Fruit fly (Drosophila melanogaster) whole organism, prepupa: Measurements from ENCODE around the gene CG42238.

Experiments used
- CG10631 ChIP-seq: fragments of 200-800 bp; sonication (Bioruptor generic); optimal IDR thresholded peaks from 2 replicates; lab custom pipeline; 2016; ENCODE audit warnings: missing biosample characterization, missing genetic modification characterization
- CG10669 ChIP-seq: fragments of 200-800 bp; sonication (Bioruptor generic); optimal IDR thresholded peaks from 3 replicates; lab custom pipeline; 2018; ENCODE audit warnings: missing biosample characterization, mild to moderate bottlenecking, missing genetic modification characterization, moderate library complexity
- CG11294 ChIP-seq: fragments of 200-800 bp; sonication (Bioruptor generic); IDR thresholded peaks from 2 replicates; pipeline ENCODE4 v1.3.6; 2022; ENCODE audit warnings: missing biosample characterization, missing genetic modification characterization
- CG11762 ChIP-seq: fragments of 200-800 bp; sonication (Bioruptor generic); optimal IDR thresholded peaks from 3 replicates; lab custom pipeline; 2016; ENCODE audit warnings: missing biosample characterization, missing genetic modification characterization; ENCODE audit not compliant: insufficient read depth
- CG1621 ChIP-seq: fragments of 200-800 bp; sonication (Bioruptor generic); optimal IDR thresholded peaks from 3 replicates; lab custom pipeline; 2018; ENCODE audit warnings: missing biosample characterization, mild to moderate bottlenecking, missing genetic modification characterization
- CG3032 ChIP-seq: fragments of 200-800 bp; optimal IDR thresholded peaks from 2 replicates; lab custom pipeline; 2019; ENCODE audit warnings: missing biosample characterization, mild to moderate bottlenecking, missing genetic modification characterization, moderate library complexity
- CG31627 ChIP-seq: fragments of 200-800 bp; sonication (Bioruptor generic); optimal IDR thresholded peaks from 3 replicates; lab custom pipeline; 2016; ENCODE audit warnings: missing biosample characterization, missing genetic modification characterization
- CG32006 ChIP-seq: fragments of 200-800 bp; sonication (Bioruptor generic); optimal IDR thresholded peaks from 3 replicates; lab custom pipeline; 2017; ENCODE audit warnings: missing biosample characterization, mild to moderate bottlenecking, missing genetic modification characterization
- CG3919 ChIP-seq: fragments of 200-800 bp; sonication (Bioruptor generic); optimal IDR thresholded peaks from 3 replicates; lab custom pipeline; 2016; ENCODE audit warnings: missing biosample characterization, missing genetic modification characterization
- CG4318 ChIP-seq: fragments of 200-800 bp; sonication (Bioruptor generic); optimal IDR thresholded peaks from 3 replicates; lab custom pipeline; 2017; ENCODE audit warnings: missing biosample characterization, mild to moderate bottlenecking, missing genetic modification characterization
- CG6163 ChIP-seq: fragments of 200-800 bp; sonication (Bioruptor generic); IDR thresholded peaks from 3 replicates; pipeline ENCODE4 v1.3.6; 2022; ENCODE audit warnings: missing biosample characterization, missing genetic modification characterization
- CG6276 ChIP-seq: fragments of 200-800 bp; sonication (Bioruptor generic); optimal IDR thresholded peaks from 2 replicates; lab custom pipeline; 2017; ENCODE audit warnings: missing biosample characterization, mild to moderate bottlenecking, missing genetic modification characterization
- CG6792 ChIP-seq: fragments of 200-800 bp; sonication (Bioruptor generic); optimal IDR thresholded peaks from 3 replicates; lab custom pipeline; 2016; ENCODE audit warnings: missing biosample characterization, missing genetic modification characterization
- CG6808 ChIP-seq: fragments of 200-800 bp; sonication (Bioruptor generic); optimal IDR thresholded peaks from 3 replicates; lab custom pipeline; 2017; ENCODE audit warnings: missing biosample characterization, missing genetic modification characterization, mild to moderate bottlenecking, moderate library complexity, missing genetic modification reagents
- CG6854 ChIP-seq: fragments of 200-800 bp; sonication (Bioruptor generic); optimal IDR thresholded peaks from 2 replicates; lab custom pipeline; 2017; ENCODE audit warnings: missing biosample characterization, mild to moderate bottlenecking, missing genetic modification characterization
- CG7368 ChIP-seq: fragments of 200-800 bp; sonication (Bioruptor generic); optimal IDR thresholded peaks from 3 replicates; lab custom pipeline; 2016; ENCODE audit warnings: missing biosample characterization, missing genetic modification characterization
- CG8119 ChIP-seq: fragments of 200-800 bp; sonication (Bioruptor generic); IDR thresholded peaks from 3 replicates; pipeline ENCODE4 v1.3.6; 2022; ENCODE audit warnings: missing biosample characterization, missing genetic modification characterization
- CG8632 ChIP-seq: fragments of 200-800 bp; sonication (Bioruptor generic); optimal IDR thresholded peaks from 3 replicates; lab custom pipeline; 2016; ENCODE audit warnings: missing biosample characterization, missing genetic modification characterization
- Eip78C ChIP-seq: fragments of 200-800 bp; sonication (Bioruptor generic); peaks from one replicate; lab custom pipeline; 2016; ENCODE audit warnings: missing biosample characterization, missing genetic modification characterization
- Ets21C ChIP-seq: fragments of 200-800 bp; sonication (Bioruptor generic); optimal IDR thresholded peaks from 3 replicates; lab custom pipeline; 2016; ENCODE audit warnings: missing biosample characterization, missing genetic modification characterization
- Ets96B ChIP-seq: fragments of 200-800 bp; optimal IDR thresholded peaks from 2 replicates; lab custom pipeline; 2019; ENCODE audit warnings: missing biosample characterization, mild to moderate bottlenecking, missing genetic modification characterization, moderate library complexity
- Hr38 ChIP-seq: sonication (Bioruptor generic); optimal IDR thresholded peaks from 2 replicates; lab custom pipeline; 2016; ENCODE audit warnings: missing biosample characterization, missing genetic modification characterization
- Lpt ChIP-seq: fragments of 200-800 bp; sonication (Bioruptor generic); optimal IDR thresholded peaks from 3 replicates; lab custom pipeline; 2016; ENCODE audit warnings: missing biosample characterization, missing genetic modification characterization
- Met ChIP-seq: fragments of 200-800 bp; sonication (Bioruptor generic); optimal IDR thresholded peaks from 3 replicates; lab custom pipeline; 2016; ENCODE audit warnings: missing biosample characterization, missing genetic modification characterization
- OdsH ChIP-seq: fragments of 200-800 bp; sonication (Bioruptor generic); optimal IDR thresholded peaks from 3 replicates; lab custom pipeline; 2016; ENCODE audit warnings: missing biosample characterization, missing genetic modification characterization
- Smox ChIP-seq: fragments of 200-800 bp; sonication (Bioruptor generic); optimal IDR thresholded peaks from 3 replicates; lab custom pipeline; 2016; ENCODE audit warnings: missing biosample characterization, missing genetic modification characterization
- Sox102F ChIP-seq: fragments of 200-800 bp; sonication (Bioruptor generic); optimal IDR thresholded peaks from 2 replicates; lab custom pipeline; 2016; ENCODE audit warnings: missing biosample characterization, mild to moderate bottlenecking, missing genetic modification characterization
- Sox14 ChIP-seq: fragments of 200-800 bp; sonication (Bioruptor generic); optimal IDR thresholded peaks from 3 replicates; lab custom pipeline; 2016; ENCODE audit warnings: missing biosample characterization, missing genetic modification characterization
- Sox15 ChIP-seq: fragments of 200-800 bp; sonication (Bioruptor generic); optimal IDR thresholded peaks from 3 replicates; lab custom pipeline; 2016; ENCODE audit warnings: missing biosample characterization, missing genetic modification characterization
- achi ChIP-seq: fragments of 200-800 bp; sonication (Bioruptor generic); optimal IDR thresholded peaks from 3 replicates; lab custom pipeline; 2016; ENCODE audit warnings: missing biosample characterization, missing genetic modification characterization
- cyc ChIP-seq: fragments of 200-800 bp; sonication (Bioruptor generic); optimal IDR thresholded peaks from 3 replicates; lab custom pipeline; 2016; ENCODE audit warnings: missing biosample characterization, missing genetic modification characterization
- dac ChIP-seq: fragments of 200-800 bp; sonication (Bioruptor generic); optimal IDR thresholded peaks from 2 replicates; lab custom pipeline; 2017; ENCODE audit warnings: missing biosample characterization, mild to moderate bottlenecking, missing genetic modification characterization
- dsx ChIP-seq: fragments of 200-800 bp; optimal IDR thresholded peaks from 3 replicates; lab custom pipeline; 2019; ENCODE audit warnings: missing biosample characterization, mild to moderate bottlenecking, missing genetic modification characterization, moderate library complexity; ENCODE audit not compliant: poor library complexity, severe bottlenecking
- esn ChIP-seq: fragments of 200-800 bp; sonication (Bioruptor generic); optimal IDR thresholded peaks from 2 replicates; lab custom pipeline; 2016; ENCODE audit warnings: missing biosample characterization, mild to moderate bottlenecking, missing genetic modification characterization, moderate library complexity
- fd59A ChIP-seq: fragments of 200-800 bp; sonication (Bioruptor generic); optimal IDR thresholded peaks from 2 replicates; lab custom pipeline; 2017; ENCODE audit warnings: missing biosample characterization, mild to moderate bottlenecking, missing genetic modification characterization, missing genetic modification reagents
- fd85E ChIP-seq: fragments of 200-800 bp; sonication (Bioruptor generic); optimal IDR thresholded peaks from 3 replicates; lab custom pipeline; 2016; ENCODE audit warnings: missing biosample characterization, missing genetic modification characterization
- fkh ChIP-seq: fragments of 200-800 bp; sonication (Bioruptor generic); optimal IDR thresholded peaks from 3 replicates; lab custom pipeline; 2017; ENCODE audit warnings: missing biosample characterization, mild to moderate bottlenecking, missing genetic modification characterization, moderate library complexity
- pdm3 ChIP-seq: fragments of 200-800 bp; sonication (Bioruptor generic); optimal IDR thresholded peaks from 3 replicates; lab custom pipeline; 2016; ENCODE audit warnings: missing biosample characterization, missing genetic modification characterization
- salr ChIP-seq, 2 experiments: fragments of 200-800 bp; sonication (Bioruptor generic); optimal IDR thresholded peaks; 3 replicates each; lab custom pipeline; 2016 to 2018; ENCODE audit warnings: missing biosample characterization in 2 of 2, missing genetic modification characterization in 2 of 2, mild to moderate bottlenecking in 1 of 2
- spab ChIP-seq: fragments of 200-800 bp; sonication (Bioruptor generic); optimal IDR thresholded peaks from 2 replicates; lab custom pipeline; 2017; ENCODE audit warnings: missing biosample characterization, mild to moderate bottlenecking, missing genetic modification characterization, missing genetic modification reagents
- ss ChIP-seq, 2 experiments: fragments of 200-800 bp; sonication (Bioruptor generic); optimal IDR thresholded peaks; 2 replicates in 1 of 2; 3 replicates in 1 of 2; lab custom pipeline; 2017 to 2018; ENCODE audit warnings: mild to moderate bottlenecking in 2 of 2, missing biosample characterization in 2 of 2, missing genetic modification characterization in 2 of 2, moderate library complexity in 1 of 2
- svp ChIP-seq: fragments of 200-800 bp; sonication (Bioruptor generic); peaks from one replicate; lab custom pipeline; 2016; ENCODE audit warnings: missing biosample characterization, missing genetic modification characterization

CG42238 gene

DNA sequence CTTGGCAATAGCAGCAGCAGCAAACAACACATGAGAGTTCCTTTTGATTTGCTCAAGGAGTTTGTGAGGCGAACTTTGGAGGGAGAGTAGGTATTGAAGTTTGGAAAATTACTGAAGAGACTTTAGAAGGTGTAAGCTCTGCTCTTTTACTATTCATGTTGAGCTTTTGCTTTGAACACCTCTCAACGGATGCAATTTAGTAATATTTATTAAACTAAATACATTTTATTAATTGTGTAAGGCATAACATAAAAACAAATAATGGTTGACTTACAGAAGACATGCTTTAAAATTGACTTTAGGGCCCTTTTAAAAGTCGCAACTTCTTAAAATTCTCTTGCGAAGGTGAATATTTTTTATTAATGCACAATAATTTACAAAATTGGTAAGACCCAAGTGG is 33.3 kb downstream of the CG42238 start:
- TF ChIP-seq CG6792 (GFP tag; lab: Kevin White, UChicago): no peak
- TF ChIP-seq Ets96B (tag; lab: Kevin White, UChicago): no peak
- no peak for TF ChIP-seq CG11762 (GFP tag; lab: Kevin White, UChicago)
- no peak for TF ChIP-seq CG6276
- peak; percentile 58 for TF ChIP-seq svp (GFP tag; lab: Kevin White, UChicago)
- no peak for TF ChIP-seq Sox102F (GFP tag; lab: Kevin White, UChicago)
- TF ChIP-seq CG6163: no peak
- no peak for TF ChIP-seq achi (GFP tag; lab: Kevin White, UChicago)
- no peak for TF ChIP-seq CG8632 (GFP tag; lab: Kevin White, UChicago)
- TF ChIP-seq cyc: no peak
- TF ChIP-seq fd85E (GFP tag; lab: Kevin White, UChicago): no peak
- TF ChIP-seq spab (GFP tag; lab: Kevin White, UChicago): no peak
- no peak for TF ChIP-seq salr (GFP tag; optimal IDR thresholded peaks at IDR 0.05; lab: Kevin White, UChicago)
- TF ChIP-seq dac (GFP tag; lab: Kevin White, UChicago): no peak
- TF ChIP-seq Sox15 (GFP tag; lab: Kevin White, UChicago): no peak
- no peak for TF ChIP-seq Sox14 (GFP tag; lab: Kevin White, UChicago)
- TF ChIP-seq Eip78C: peak; percentile 53

dm6 chr2L:21016168-21016567 is 35.8 kb downstream of the CG42238 start:
- TF ChIP-seq CG3032 (tag; lab: Kevin White, UChicago) (peak; percentile 13), CG10669 (GFP tag; lab: Kevin White, UChicago) (peak; percentile 9), dsx (GFP tag; lab: Kevin White, UChicago) (no peak), CG1621 (no peak), esn (GFP tag; lab: Kevin White, UChicago) (no peak), CG4318 (no peak), CG6808 (peak; percentile 3), Ets96B (tag; lab: Kevin White, UChicago) (no peak), Smox (GFP tag; lab: Kevin White, UChicago) (no peak), CG6276 (no peak), CG32006 (GFP tag; lab: Kevin White, UChicago) (peak; percentile 21), Eip78C (peak; percentile 69), Sox15 (GFP tag; lab: Kevin White, UChicago) (no peak), Hr38 (no peak)

DNA sequence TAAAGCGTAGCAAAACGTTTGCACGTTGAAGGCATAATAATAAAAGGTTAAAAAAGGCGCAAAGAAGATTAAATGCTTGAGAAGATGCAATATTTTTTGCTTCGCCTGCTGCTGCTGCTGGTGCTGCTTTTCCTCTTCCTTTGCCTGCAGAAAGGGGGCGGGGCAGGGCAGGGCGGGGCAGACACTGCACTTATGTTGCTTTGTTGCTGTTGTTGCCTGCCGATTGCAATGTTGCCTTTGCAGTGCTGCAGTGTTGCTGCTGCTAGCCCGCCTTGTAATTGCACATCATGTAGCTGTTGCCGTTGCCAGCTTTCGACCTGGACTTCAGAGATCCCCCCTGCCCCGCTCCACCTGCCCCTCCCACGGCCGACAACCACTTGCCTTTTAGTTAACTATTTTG is 36.5 kb downstream of the CG42238 start:
- TF ChIP-seq CG11762 (GFP tag; lab: Kevin White, UChicago) (no peak), Ets96B (tag; lab: Kevin White, UChicago) (no peak), fd59A (GFP tag; lab: Kevin White, UChicago) (no peak), CG8119 (no peak), CG6808 (peak; percentile 5), dsx (GFP tag; lab: Kevin White, UChicago) (peak; percentile 75), CG6854 (GFP tag; lab: Kevin White, UChicago) (peak; percentile 69), ss (GFP tag; optimal IDR thresholded peaks at IDR 0.05; lab: Kevin White, UChicago) (peak in 1 of 2 experiments; percentile 13), CG3032 (tag; lab: Kevin White, UChicago) (no peak), Ets21C (GFP tag; lab: Kevin White, UChicago) (no peak)

DNA sequence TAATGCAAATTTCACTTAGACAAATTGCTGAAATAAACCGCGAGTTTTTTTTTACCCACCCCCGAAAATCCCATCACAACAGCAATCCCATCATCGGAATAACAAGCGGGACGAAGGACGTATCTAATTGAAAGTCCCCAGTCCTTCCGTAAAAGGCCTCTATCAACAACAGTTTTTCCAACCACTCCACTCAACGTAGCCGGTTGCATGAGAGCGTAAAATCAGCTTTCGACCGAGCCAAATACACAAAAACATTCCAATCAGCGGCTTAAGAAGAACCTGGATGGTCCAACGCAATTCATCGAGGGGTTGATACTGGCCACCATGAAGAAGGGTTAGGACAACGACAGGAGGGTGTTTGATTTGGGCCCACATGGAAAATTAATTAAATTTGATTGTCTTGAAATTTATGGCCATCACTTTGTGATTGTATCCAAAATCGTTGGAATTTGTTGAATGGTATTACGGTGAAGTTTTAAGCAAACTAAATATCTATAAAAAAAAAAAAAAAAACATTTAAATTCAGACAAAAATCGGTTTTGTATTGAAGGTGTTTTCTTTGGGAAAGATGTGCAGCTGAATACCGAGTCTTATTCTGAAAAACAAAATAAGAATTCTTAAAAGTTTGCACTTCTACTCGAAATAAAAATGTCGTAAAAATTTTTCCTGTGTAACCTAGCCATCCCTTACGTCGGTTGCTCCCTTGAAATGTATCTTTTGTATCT is 37.3 kb downstream of the CG42238 start:
- TF ChIP-seq salr (GFP tag; optimal IDR thresholded peaks at IDR 0.05; lab: Kevin White, UChicago) (peak in 1 of 2 experiments; percentile 17), Hr38 (no peak), dsx (GFP tag; lab: Kevin White, UChicago) (no peak), Met (GFP tag; lab: Kevin White, UChicago) (peak; percentile 36), achi (GFP tag; lab: Kevin White, UChicago) (no peak), CG3919 (GFP tag; lab: Kevin White, UChicago) (peak; percentile 42), CG10631 (GFP tag; lab: Kevin White, UChicago) (peak; percentile 27), CG6854 (GFP tag; lab: Kevin White, UChicago) (no peak), CG10669 (GFP tag; lab: Kevin White, UChicago) (peak; percentile 9), Eip78C (peak; percentile 85), fkh (no peak), OdsH (GFP tag; lab: Kevin White, UChicago) (peak; percentile 9), svp (GFP tag; lab: Kevin White, UChicago) (peak; percentile 62), pdm3 (GFP tag; lab: Kevin White, UChicago) (peak; percentile 39), spab (GFP tag; lab: Kevin White, UChicago) (no peak), CG31627 (GFP tag; lab: Kevin White, UChicago) (peak; percentile 1), CG7368 (GFP tag; lab: Kevin White, UChicago) (no peak), Lpt (GFP tag; lab: Kevin White, UChicago) (no peak), CG11294 (GFP tag; lab: Robert Waterston, UW) (no peak), Ets96B (tag; lab: Kevin White, UChicago) (peak; percentile 4), dac (GFP tag; lab: Kevin White, UChicago) (no peak), CG1621 (no peak), Ets21C (GFP tag; lab: Kevin White, UChicago) (no peak), fd59A (GFP tag; lab: Kevin White, UChicago) (no peak)
